Fruit fly (Drosophila melanogaster) whole organism, embryonic: ENCODE results near the gene CG13314.

Source experiments
- Aef1 ChIP-seq: fragments of 200-800 bp; sonication (Bioruptor generic); IDR thresholded peaks from 3 replicates; pipeline ENCODE4 v1.3.6; 2022; ENCODE audit warnings: missing biosample characterization, missing genetic modification characterization
- Atf3 ChIP-seq: fragments of 200-800 bp; sonication (Bioruptor generic); optimal IDR thresholded peaks from 3 replicates; lab custom pipeline; 2016; ENCODE audit warnings: missing biosample characterization, missing genetic modification characterization
- CG1024 ChIP-seq: fragments of 200-800 bp; sonication (Bioruptor generic); IDR thresholded peaks from 2 replicates; pipeline ENCODE4 v1.3.6; 2022; ENCODE audit warnings: missing biosample characterization, missing genetic modification characterization
- CG10543 ChIP-seq: fragments of 200-800 bp; sonication (Bioruptor generic); optimal IDR thresholded peaks from 3 replicates; lab custom pipeline; 2017; ENCODE audit warnings: missing biosample characterization, mild to moderate bottlenecking, missing genetic modification characterization, moderate library complexity
- CG11085 ChIP-seq: fragments of 200-800 bp; sonication (Bioruptor generic); IDR thresholded peaks from 2 replicates; pipeline ENCODE4 v1.3.6; 2022; ENCODE audit warnings: missing biosample characterization, missing genetic modification characterization
- CG11398 ChIP-seq: fragments of 200-800 bp; sonication (Bioruptor generic); optimal IDR thresholded peaks from 2 replicates; lab custom pipeline; 2016; ENCODE audit warnings: missing biosample characterization, missing genetic modification characterization
- CG12155 ChIP-seq: fragments of 200-800 bp; sonication (Bioruptor generic); optimal IDR thresholded peaks from 3 replicates; lab custom pipeline; 2016; ENCODE audit warnings: missing biosample characterization, missing genetic modification characterization
- CG13424 ChIP-seq: fragments of 200-800 bp; sonication (Bioruptor generic); optimal IDR thresholded peaks from 2 replicates; lab custom pipeline; 2019; ENCODE audit warnings: missing biosample characterization, mild to moderate bottlenecking, missing genetic modification characterization, moderate library complexity
- CG17186 ChIP-seq: fragments of 200-800 bp; sonication (Bioruptor generic); optimal IDR thresholded peaks from 3 replicates; lab custom pipeline; 2017; ENCODE audit warnings: missing biosample characterization, missing genetic modification reagents, missing genetic modification characterization
- CG17359 ChIP-seq: fragments of 200-800 bp; sonication (Bioruptor generic); optimal IDR thresholded peaks from 3 replicates; lab custom pipeline; 2018; ENCODE audit warnings: missing biosample characterization, mild to moderate bottlenecking, missing genetic modification characterization, moderate library complexity
- CG17829 ChIP-seq: fragments of 200-800 bp; optimal IDR thresholded peaks from 2 replicates; lab custom pipeline; 2019; ENCODE audit warnings: missing biosample characterization, mild to moderate bottlenecking, missing genetic modification characterization, moderate library complexity
- CG1832 ChIP-seq: fragments of 200-800 bp; sonication (Bioruptor generic); optimal IDR thresholded peaks from 2 replicates; lab custom pipeline; 2017; ENCODE audit warnings: missing biosample characterization, mild to moderate bottlenecking, missing genetic modification characterization, inconsistent platforms
- CG2120 ChIP-seq: fragments of 200-800 bp; sonication (Bioruptor generic); optimal IDR thresholded peaks from 3 replicates; lab custom pipeline; 2016; ENCODE audit warnings: missing biosample characterization, missing genetic modification characterization
- CG2199 ChIP-seq: fragments of 200-800 bp; sonication (Bioruptor generic); IDR thresholded peaks from 3 replicates; pipeline ENCODE4 v1.3.6; 2022; ENCODE audit warnings: missing biosample characterization, missing genetic modification characterization
- CG2889 ChIP-seq: fragments of 200-800 bp; sonication (Bioruptor generic); IDR thresholded peaks from 3 replicates; pipeline ENCODE4 v1.3.6; 2022; ENCODE audit warnings: missing biosample characterization, missing genetic modification characterization
- CG6175 ChIP-seq: fragments of 200-800 bp; sonication (Bioruptor generic); IDR thresholded peaks from 3 replicates; pipeline ENCODE4 v1.3.6; 2022; ENCODE audit warnings: missing biosample characterization, missing genetic modification characterization
- CG6254 ChIP-seq: fragments of 200-800 bp; sonication (Bioruptor generic); optimal IDR thresholded peaks from 3 replicates; lab custom pipeline; 2017; ENCODE audit warnings: mild to moderate bottlenecking, missing biosample characterization, missing genetic modification reagents, missing genetic modification characterization
- CG7745 ChIP-seq: fragments of 200-800 bp; sonication (Bioruptor generic); optimal IDR thresholded peaks from 2 replicates; lab custom pipeline; 2018; ENCODE audit warnings: missing biosample characterization, mild to moderate bottlenecking, missing genetic modification characterization, moderate library complexity
- CG7928 ChIP-seq: fragments of 200-800 bp; sonication (Bioruptor generic); optimal IDR thresholded peaks from 2 replicates; lab custom pipeline; 2017; ENCODE audit warnings: missing biosample characterization, mild to moderate bottlenecking, missing genetic modification characterization
- CG7987 ChIP-seq: fragments of 200-800 bp; sonication (Bioruptor generic); optimal IDR thresholded peaks from 2 replicates; lab custom pipeline; 2018; ENCODE audit warnings: missing biosample characterization, mild to moderate bottlenecking, missing genetic modification characterization, moderate library complexity
- Camta ChIP-seq: fragments of 200-800 bp; sonication (Bioruptor generic); optimal IDR thresholded peaks from 2 replicates; lab custom pipeline; 2016; ENCODE audit warnings: missing biosample characterization, missing genetic modification characterization
- Doc2 ChIP-seq: fragments of 200-800 bp; sonication (Bioruptor generic); IDR thresholded peaks from 2 replicates; pipeline ENCODE4 v1.3.6; 2022; ENCODE audit warnings: missing biosample characterization, missing genetic modification characterization
- Eip74EF ChIP-seq, 2 experiments: fragments of 200-800 bp in 1 of 2; fragments of >200 bp in 1 of 2; sonication (Bioruptor generic) in 1 of 2; optimal IDR thresholded peaks; 2 replicates each; lab custom pipeline; 2017 to 2019; ENCODE audit warnings: missing biosample characterization in 2 of 2, missing genetic modification characterization in 2 of 2, mild to moderate bottlenecking in 1 of 2, moderate library complexity in 1 of 2
- Hsf ChIP-seq: fragments of 200-800 bp; sonication (Bioruptor generic); optimal IDR thresholded peaks from 3 replicates; lab custom pipeline; 2016; ENCODE audit warnings: missing biosample characterization, missing genetic modification characterization
- Meics ChIP-seq: fragments of 200-800 bp; sonication (Bioruptor generic); optimal IDR thresholded peaks from 2 replicates; lab custom pipeline; 2017; ENCODE audit warnings: missing biosample characterization, mild to moderate bottlenecking, missing genetic modification characterization
- NC2β ChIP-seq: fragments of 200-800 bp; sonication (Bioruptor generic); optimal IDR thresholded peaks from 2 replicates; lab custom pipeline; 2016; ENCODE audit warnings: missing biosample characterization, missing genetic modification characterization
- NfI ChIP-seq: fragments of 200-800 bp; sonication (Bioruptor generic); optimal IDR thresholded peaks from 3 replicates; lab custom pipeline; 2018; ENCODE audit warnings: missing biosample characterization, mild to moderate bottlenecking, missing genetic modification characterization, moderate library complexity
- Oaz ChIP-seq: fragments of 200-800 bp; sonication (Bioruptor generic); IDR thresholded peaks from 2 replicates; pipeline ENCODE4 v1.3.6; 2022; ENCODE audit warnings: missing biosample characterization, missing genetic modification characterization
- Pdp1 ChIP-seq, 2 experiments: fragments of 200-800 bp; sonication (Bioruptor generic); optimal IDR thresholded peaks; 3 replicates each; lab custom pipeline; 2016; ENCODE audit warnings: missing biosample characterization in 2 of 2, missing genetic modification characterization in 2 of 2, mild to moderate bottlenecking in 1 of 2, moderate library complexity in 1 of 2
- Ravus ChIP-seq: fragments of 200-800 bp; sonication (Bioruptor generic); IDR thresholded peaks from 2 replicates; pipeline ENCODE4 v1.3.6; 2022; ENCODE audit warnings: missing biosample characterization, missing genetic modification characterization
- Sry-δ ChIP-seq: fragments of 200-800 bp; sonication (Bioruptor generic); optimal IDR thresholded peaks from 2 replicates; lab custom pipeline; 2016; ENCODE audit warnings: missing biosample characterization, missing genetic modification characterization
- Taf1 ChIP-seq: fragments of 200-800 bp; sonication (Bioruptor generic); IDR thresholded peaks from 2 replicates; pipeline ENCODE4 v1.3.6; 2022; ENCODE audit warnings: missing biosample characterization, missing genetic modification characterization
- Trl ChIP-seq, 3 experiments: fragments of >200 bp in 2 of 3; fragments of 200-800 bp in 1 of 3; sonication (Bioruptor generic) in 1 of 3; optimal IDR thresholded peaks; 2 replicates in 1 of 3; 3 replicates in 2 of 3; lab custom pipeline; 2016 to 2017; ENCODE audit warnings: missing biosample characterization in 1 of 3, missing genetic modification characterization in 1 of 3
- Xrp1 ChIP-seq: fragments of 200-800 bp; sonication (Bioruptor generic); IDR thresholded peaks from 2 replicates; pipeline ENCODE4 v1.3.6; 2022; ENCODE audit warnings: missing biosample characterization, missing genetic modification characterization
- dmrt99B ChIP-seq: fragments of 200-800 bp; sonication (Bioruptor generic); optimal IDR thresholded peaks from 2 replicates; lab custom pipeline; 2018; ENCODE audit warnings: missing biosample characterization, mild to moderate bottlenecking, missing genetic modification characterization, moderate library complexity
- grn ChIP-seq: fragments of 200-800 bp; sonication (Bioruptor generic); optimal IDR thresholded peaks from 3 replicates; lab custom pipeline; 2017; ENCODE audit warnings: missing biosample characterization, missing genetic modification characterization
- gro ChIP-seq: fragments of 200-800 bp; sonication (Bioruptor generic); optimal IDR thresholded peaks from 2 replicates; lab custom pipeline; 2016; ENCODE audit warnings: missing biosample characterization, missing genetic modification characterization
- gsb ChIP-seq: fragments of 200-800 bp; sonication (Bioruptor generic); IDR thresholded peaks from 2 replicates; pipeline ENCODE4 v1.3.6; 2022; ENCODE audit warnings: missing biosample characterization, missing genetic modification characterization
- hbn ChIP-seq: fragments of 200-800 bp; sonication (Bioruptor generic); IDR thresholded peaks from 2 replicates; pipeline ENCODE4 v1.3.6; 2022; ENCODE audit warnings: missing biosample characterization, missing genetic modification characterization; ENCODE audit not compliant: partially characterized antibody
- hth ChIP-seq: fragments of >200 bp; optimal IDR thresholded peaks from 2 replicates; lab custom pipeline; 2017; ENCODE audit warnings: inconsistent platforms
- jumu ChIP-seq: fragments of 200-800 bp; sonication (Bioruptor generic); optimal IDR thresholded peaks from 3 replicates; lab custom pipeline; 2016; ENCODE audit warnings: missing biosample characterization, missing genetic modification characterization
- kah ChIP-seq: fragments of 200-800 bp; sonication (Bioruptor generic); optimal IDR thresholded peaks from 2 replicates; lab custom pipeline; 2018; ENCODE audit warnings: missing biosample characterization, mild to moderate bottlenecking, missing genetic modification characterization
- lbe ChIP-seq: fragments of 200-800 bp; sonication (Bioruptor generic); optimal IDR thresholded peaks from 2 replicates; lab custom pipeline; 2016; ENCODE audit warnings: missing biosample characterization, mild to moderate bottlenecking, missing genetic modification characterization
- mirr ChIP-seq: fragments of 200-800 bp; sonication (Bioruptor generic); optimal IDR thresholded peaks from 3 replicates; lab custom pipeline; 2018; ENCODE audit warnings: missing biosample characterization, mild to moderate bottlenecking, missing genetic modification characterization
- odd ChIP-seq: fragments of 200-800 bp; sonication (Bioruptor generic); optimal IDR thresholded peaks from 2 replicates; lab custom pipeline; 2017; ENCODE audit warnings: missing biosample characterization, mild to moderate bottlenecking, missing genetic modification characterization
- psq ChIP-seq: fragments of 200-800 bp; sonication (Bioruptor generic); optimal IDR thresholded peaks from 2 replicates; lab custom pipeline; 2017; ENCODE audit warnings: missing biosample characterization, missing genetic modification characterization
- ro ChIP-seq: fragments of 200-800 bp; sonication (Bioruptor generic); IDR thresholded peaks from 2 replicates; pipeline ENCODE4 v1.3.6; 2022; ENCODE audit warnings: missing biosample characterization, missing genetic modification characterization
- seq ChIP-seq: fragments of 200-800 bp; sonication (Bioruptor generic); IDR thresholded peaks from 2 replicates; pipeline ENCODE4 v1.3.6; 2022; ENCODE audit warnings: missing biosample characterization, missing genetic modification characterization
- slp2 ChIP-seq: fragments of 200-800 bp; sonication (Bioruptor generic); optimal IDR thresholded peaks from 2 replicates; lab custom pipeline; 2016; ENCODE audit warnings: missing biosample characterization, missing genetic modification characterization
- sug ChIP-seq: fragments of 200-800 bp; optimal IDR thresholded peaks from 2 replicates; lab custom pipeline; 2019; ENCODE audit warnings: missing biosample characterization, mild to moderate bottlenecking, missing genetic modification characterization, moderate library complexity
- tin ChIP-seq: fragments of 200-800 bp; sonication (Bioruptor generic); optimal IDR thresholded peaks from 3 replicates; lab custom pipeline; 2016; ENCODE audit warnings: missing biosample characterization, missing genetic modification characterization

The CG13314 gene

DNA sequence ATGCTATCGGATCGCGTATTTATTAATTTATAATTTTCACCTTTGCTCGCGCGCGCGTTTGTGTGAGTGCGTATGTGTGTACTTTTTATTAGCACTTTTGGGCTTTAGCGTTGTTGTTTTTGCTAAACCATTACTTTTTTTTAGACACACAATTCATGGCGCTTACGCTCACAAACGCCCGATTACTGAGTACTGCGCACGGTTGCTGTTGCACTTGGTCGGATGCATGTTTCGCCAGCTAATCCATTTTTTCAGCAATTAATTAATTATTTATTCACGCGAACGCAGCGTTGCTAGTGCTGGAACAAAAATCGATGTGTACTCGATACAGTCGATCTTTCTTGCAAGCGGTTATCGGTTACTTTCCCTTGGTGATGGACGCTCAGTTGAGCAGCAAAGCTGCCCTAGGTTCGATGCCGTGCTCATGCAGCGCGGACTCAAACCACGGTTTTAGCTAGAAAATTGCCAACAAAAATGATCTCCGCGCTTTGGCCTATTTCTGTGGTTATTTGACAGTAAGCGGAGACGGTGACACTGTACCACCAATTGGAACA lies 16.2 kb downstream of the CG13314 start, which contains the start of the genes smg and CG5087 (continued):
- TF ChIP-seq CG1024 (GFP tag; lab: Robert Waterston, UW) = no peak
- TF ChIP-seq CG7745 (tag; lab: Kevin White, UChicago) = peak; percentile 79
- TF ChIP-seq Ravus (GFP tag; lab: Robert Waterston, UW) = no peak
- TF ChIP-seq Pdp1 (GFP tag; optimal IDR thresholded peaks at IDR 0.05; lab: Kevin White, UChicago) = peak in 1 of 2 experiments; percentile 67
- peak; percentile 19 for TF ChIP-seq Hsf (GFP tag; lab: Kevin White, UChicago)
- TF ChIP-seq Xrp1 (GFP tag; lab: Robert Waterston, UW) = no peak
- TF ChIP-seq NC2β = peak; percentile 66
- no peak for TF ChIP-seq Meics (GFP tag; lab: Kevin White, UChicago)
- TF ChIP-seq CG6254 (GFP tag; lab: Kevin White, UChicago) = no peak
- TF ChIP-seq CG17829 (tag; lab: Kevin White, UChicago) = peak; percentile 75
- TF ChIP-seq tin = peak; percentile 42
- peak; percentile 44 for TF ChIP-seq CG12155 (GFP tag; lab: Kevin White, UChicago)
- peak; percentile 15 for TF ChIP-seq psq (GFP tag; lab: Kevin White, UChicago)
- no peak for TF ChIP-seq seq (GFP tag; lab: Robert Waterston, UW)
- TF ChIP-seq dmrt99B (tag; lab: Kevin White, UChicago) = no peak
- peak; percentile 45; the same call in 2 of the 3 replicates for TF ChIP-seq Aef1 (GFP tag; lab: Robert Waterston, UW)
- TF ChIP-seq mirr (GFP tag; lab: Kevin White, UChicago) = no peak
- peak; percentile 50 for TF ChIP-seq sug (tag; lab: Kevin White, UChicago)
- no peak for TF ChIP-seq CG2199 (GFP tag; lab: Robert Waterston, UW)
- no peak for TF ChIP-seq CG2889 (GFP tag; lab: Robert Waterston, UW)
- TF ChIP-seq gsb (GFP tag; lab: Robert Waterston, UW) = no peak
- TF ChIP-seq gro (GFP tag; lab: Kevin White, UChicago) = peak; percentile 66
- TF ChIP-seq CG17359 (tag; lab: Kevin White, UChicago) = no peak
- TF ChIP-seq ro = no peak
- TF ChIP-seq Sry-δ = peak; percentile 99
- no peak for TF ChIP-seq CG1832 (GFP tag; lab: Kevin White, UChicago)
- TF ChIP-seq hth (lab: Kevin White, UChicago) = no peak
- TF ChIP-seq Atf3 = no peak
- TF ChIP-seq CG11085 (GFP tag; lab: Robert Waterston, UW) = 0 out of 2 replicates have a peak, but pooled peaks have one; percentile 22
- TF ChIP-seq Oaz (GFP tag; lab: Robert Waterston, UW) = no peak
- peak; percentile 56 for TF ChIP-seq CG7987 (GFP tag; lab: Kevin White, UChicago)
- TF ChIP-seq odd (GFP tag; lab: Kevin White, UChicago) = no peak
- peak; percentile 42 for TF ChIP-seq CG7928 (GFP tag; lab: Kevin White, UChicago)
- peak; percentile 54 for TF ChIP-seq hbn
- no peak for TF ChIP-seq slp2 (GFP tag; lab: Kevin White, UChicago)
- TF ChIP-seq CG6175 (GFP tag; lab: Robert Waterston, UW) = no peak
- no peak for TF ChIP-seq grn (GFP tag; lab: Kevin White, UChicago)
- peak; percentile 14 for TF ChIP-seq NfI (GFP tag; lab: Kevin White, UChicago)
- no peak for TF ChIP-seq Trl (optimal IDR thresholded peaks at IDR 0.05; lab: Kevin White, UChicago)
- peak; percentile 32 for TF ChIP-seq Trl (GFP tag; optimal IDR thresholded peaks at IDR 0.05; lab: Kevin White, UChicago)
- peak; percentile 56 for TF ChIP-seq CG11398 (GFP tag; lab: Kevin White, UChicago)
- TF ChIP-seq Doc2 (GFP tag; lab: Robert Waterston, UW) = no peak
- no peak for TF ChIP-seq kah (GFP tag; lab: Kevin White, UChicago)
- TF ChIP-seq CG13424 (tag; lab: Kevin White, UChicago) = peak; percentile 38
- TF ChIP-seq CG2120 = peak; percentile 72
- peak in 1 of 2 experiments; percentile 50 for TF ChIP-seq Eip74EF (GFP tag; optimal IDR thresholded peaks at IDR 0.05; lab: Kevin White, UChicago)
- TF ChIP-seq CG10543 (GFP tag; lab: Kevin White, UChicago) = peak; percentile 48
- peak; percentile 32 for TF ChIP-seq lbe
- no peak for TF ChIP-seq Camta (GFP tag; lab: Kevin White, UChicago)
- TF ChIP-seq CG17186 (GFP tag; lab: Kevin White, UChicago) = peak; percentile 84
- TF ChIP-seq jumu (GFP tag; lab: Kevin White, UChicago) = peak; percentile 66
- no peak for TF ChIP-seq Taf1 (GFP tag; lab: Robert Waterston, UW)
